Worm (Caenorhabditis elegans) whole organism, L3 larva: ENCODE measurements around the gene R11G10.4.

Experiments used
- R02D3.7 ChIP-seq: fragments of 150-350 bp; optimal IDR thresholded peaks from 2 replicates; lab custom pipeline; 2014; ENCODE audit warnings: missing biosample characterization, missing genetic modification characterization
- ZK546.5 ChIP-seq: sonication (generic microtip); optimal IDR thresholded peaks from 2 replicates; lab custom pipeline; 2017; ENCODE audit warnings: missing biosample characterization, missing genetic modification characterization
- aly-2 ChIP-seq: fragments of 150-350 bp; optimal IDR thresholded peaks from 2 replicates; lab custom pipeline; 2014; ENCODE audit warnings: missing biosample characterization, missing genetic modification characterization
- ama-1 ChIP-seq: fragments of 150-350 bp; optimal IDR thresholded peaks from 2 replicates; lab custom pipeline; 2018
- ceh-16 ChIP-seq: sonication (generic microtip); optimal IDR thresholded peaks from 2 replicates; lab custom pipeline; 2017; ENCODE audit warnings: missing biosample characterization, missing genetic modification characterization
- ceh-28 ChIP-seq: fragments of 150-350 bp; optimal IDR thresholded peaks from 2 replicates; lab custom pipeline; 2014; ENCODE audit warnings: missing biosample characterization, missing genetic modification reagents, missing genetic modification characterization
- ceh-82 ChIP-seq: fragments of 150-350 bp; optimal IDR thresholded peaks from 2 replicates; lab custom pipeline; 2014; ENCODE audit warnings: missing biosample characterization, missing genetic modification characterization
- ceh-9 ChIP-seq: sonication (generic microtip); optimal IDR thresholded peaks from 2 replicates; lab custom pipeline; 2018; ENCODE audit warnings: missing biosample characterization, missing genetic modification characterization
- daf-12 ChIP-seq: fragments of 150-350 bp; optimal IDR thresholded peaks from 2 replicates; lab custom pipeline; 2014; ENCODE audit warnings: missing biosample characterization, missing genetic modification reagents, missing genetic modification characterization
- egl-27 ChIP-seq: sonication (generic microtip); optimal IDR thresholded peaks from 4 replicates; lab custom pipeline; 2017; ENCODE audit warnings: missing biosample characterization, missing genetic modification reagents, missing genetic modification characterization
- egl-5 ChIP-seq: fragments of 150-350 bp; optimal IDR thresholded peaks from 2 replicates; lab custom pipeline; 2017; ENCODE audit warnings: missing biosample characterization, missing genetic modification reagents, missing genetic modification characterization, inconsistent platforms
- elt-1 ChIP-seq: fragments of 150-350 bp; optimal IDR thresholded peaks from 2 replicates; lab custom pipeline; 2014; ENCODE audit warnings: missing biosample characterization, missing genetic modification characterization
- elt-2 ChIP-seq: sonication (generic microtip); optimal IDR thresholded peaks from 2 replicates; lab custom pipeline; 2016; ENCODE audit warnings: missing genetic modification reagents, mild to moderate bottlenecking, missing genetic modification characterization, missing compliant biosample characterization
- elt-3 ChIP-seq, 3 experiments: fragments of 150-350 bp in 1 of 3; sonication (generic microtip) in 2 of 3; optimal IDR thresholded peaks; 2 replicates in 2 of 3; 4 replicates in 1 of 3; lab custom pipeline; 2014 to 2017; ENCODE audit warnings: missing biosample characterization in 3 of 3, missing genetic modification characterization in 3 of 3
- eor-1 ChIP-seq, 2 experiments: fragments of 150-350 bp; optimal IDR thresholded peaks; 2 replicates each; lab custom pipeline; 2014 to 2018; ENCODE audit warnings: missing biosample characterization in 2 of 2, missing genetic modification characterization in 2 of 2
- fkh-10 ChIP-seq: sonication (generic microtip); optimal IDR thresholded peaks from 2 replicates; lab custom pipeline; 2017; ENCODE audit warnings: missing biosample characterization, missing genetic modification reagents, missing genetic modification characterization
- fkh-2 ChIP-seq: fragments of 150-350 bp; optimal IDR thresholded peaks from 2 replicates; lab custom pipeline; 2014; ENCODE audit warnings: missing biosample characterization, missing genetic modification reagents, missing genetic modification characterization
- fos-1 ChIP-seq: fragments of 150-350 bp; optimal IDR thresholded peaks from 2 replicates; lab custom pipeline; 2014; ENCODE audit warnings: missing biosample characterization, missing genetic modification characterization
- hmg-11 ChIP-seq: sonication (generic microtip); optimal IDR thresholded peaks from 2 replicates; lab custom pipeline; 2016; ENCODE audit warnings: missing genetic modification characterization, missing compliant biosample characterization
- jun-1 ChIP-seq: fragments of 150-350 bp; optimal IDR thresholded peaks from 2 replicates; lab custom pipeline; 2014; ENCODE audit warnings: missing biosample characterization, missing genetic modification reagents, missing genetic modification characterization
- lin-15B ChIP-seq: fragments of 150-350 bp; optimal IDR thresholded peaks from 2 replicates; lab custom pipeline; 2014; ENCODE audit warnings: missing biosample characterization, missing genetic modification characterization
- lin-39 ChIP-seq: fragments of 150-350 bp; optimal IDR thresholded peaks from 2 replicates; lab custom pipeline; 2018; ENCODE audit warnings: missing biosample characterization, missing genetic modification reagents, missing genetic modification characterization
- lsy-12 ChIP-seq: sonication (generic microtip); optimal IDR thresholded peaks from 2 replicates; lab custom pipeline; 2016; ENCODE audit warnings: mild to moderate bottlenecking, missing genetic modification characterization, missing compliant biosample characterization
- mdl-1 ChIP-seq: fragments of 150-350 bp; optimal IDR thresholded peaks from 2 replicates; lab custom pipeline; 2014; ENCODE audit warnings: missing biosample characterization, missing genetic modification characterization
- mml-1 ChIP-seq: fragments of 150-350 bp; sonication (generic microtip); optimal IDR thresholded peaks from 3 replicates; lab custom pipeline; 2014; ENCODE audit warnings: missing biosample characterization, missing genetic modification characterization
- nfya-1 ChIP-seq: sonication (generic microtip); optimal IDR thresholded peaks from 2 replicates; lab custom pipeline; 2017; ENCODE audit warnings: missing genetic modification characterization, mild to moderate bottlenecking, missing compliant biosample characterization, antibody characterized with exemption, moderate library complexity; ENCODE audit not compliant: insufficient read depth
- nhr-11 ChIP-seq: fragments of 150-350 bp; optimal IDR thresholded peaks from 2 replicates; lab custom pipeline; 2014; ENCODE audit warnings: missing biosample characterization, missing genetic modification characterization
- nhr-12 ChIP-seq: fragments of 150-350 bp; optimal IDR thresholded peaks from 2 replicates; lab custom pipeline; 2014; ENCODE audit warnings: missing biosample characterization, missing genetic modification characterization
- nhr-23 ChIP-seq: fragments of 150-350 bp; optimal IDR thresholded peaks from 2 replicates; lab custom pipeline; 2014; ENCODE audit warnings: missing biosample characterization, missing genetic modification reagents, missing genetic modification characterization
- nhr-237 ChIP-seq: fragments of 150-350 bp; optimal IDR thresholded peaks from 2 replicates; lab custom pipeline; 2014; ENCODE audit warnings: missing biosample characterization, missing genetic modification characterization
- nhr-25 ChIP-seq: sonication (generic microtip); optimal IDR thresholded peaks from 2 replicates; lab custom pipeline; 2017; ENCODE audit warnings: missing biosample characterization, missing genetic modification characterization
- nhr-28 ChIP-seq: fragments of 150-350 bp; optimal IDR thresholded peaks from 2 replicates; lab custom pipeline; 2014; ENCODE audit warnings: missing biosample characterization, missing genetic modification characterization
- nhr-43 ChIP-seq: sonication (generic microtip); optimal IDR thresholded peaks from 2 replicates; lab custom pipeline; 2016; ENCODE audit warnings: mild to moderate bottlenecking, missing genetic modification characterization, missing compliant biosample characterization; ENCODE audit not compliant: poor library complexity, severe bottlenecking
- nhr-67 ChIP-seq: fragments of 150-350 bp; optimal IDR thresholded peaks from 2 replicates; lab custom pipeline; 2014; ENCODE audit warnings: missing biosample characterization, missing genetic modification characterization
- nhr-76 ChIP-seq: fragments of 150-350 bp; sonication (generic microtip); optimal IDR thresholded peaks from 5 replicates; lab custom pipeline; 2014; ENCODE audit warnings: missing biosample characterization, missing genetic modification characterization
- nhr-77 ChIP-seq: fragments of 150-350 bp; optimal IDR thresholded peaks from 2 replicates; lab custom pipeline; 2014; ENCODE audit warnings: missing biosample characterization, missing genetic modification characterization
- pha-4 ChIP-seq: fragments of 150-350 bp; optimal IDR thresholded peaks from 2 replicates; lab custom pipeline; 2014; ENCODE audit warnings: missing biosample characterization, missing genetic modification reagents, missing genetic modification characterization
- pqm-1 ChIP-seq: fragments of 150-350 bp; optimal IDR thresholded peaks from 2 replicates; lab custom pipeline; 2017; ENCODE audit warnings: missing biosample characterization, missing genetic modification characterization, inconsistent platforms
- sea-2 ChIP-seq: fragments of 150-350 bp; sonication (generic microtip); optimal IDR thresholded peaks from 4 replicates; lab custom pipeline; 2014; ENCODE audit warnings: missing biosample characterization, missing genetic modification reagents, missing genetic modification characterization
- snpc-4 ChIP-seq: fragments of 150-350 bp; optimal IDR thresholded peaks from 2 replicates; lab custom pipeline; 2014; ENCODE audit warnings: missing biosample characterization, missing genetic modification characterization
- tbx-2 ChIP-seq: sonication (generic microtip); optimal IDR thresholded peaks from 2 replicates; lab custom pipeline; 2016; ENCODE audit warnings: mild to moderate bottlenecking, missing genetic modification characterization, missing compliant biosample characterization
- unc-39 ChIP-seq: sonication (generic microtip); optimal IDR thresholded peaks from 4 replicates; lab custom pipeline; 2017; ENCODE audit warnings: missing biosample characterization, missing genetic modification characterization
- unc-62 ChIP-seq: fragments of 150-350 bp; sonication (generic microtip); optimal IDR thresholded peaks from 4 replicates; lab custom pipeline; 2014; ENCODE audit warnings: missing biosample characterization, missing genetic modification reagents, missing genetic modification characterization
- zag-1 ChIP-seq: fragments of 150-350 bp; optimal IDR thresholded peaks from 2 replicates; lab custom pipeline; 2014; ENCODE audit warnings: missing biosample characterization, missing genetic modification characterization
- ztf-11 ChIP-seq: fragments of 150-350 bp; optimal IDR thresholded peaks from 2 replicates; lab custom pipeline; 2014; ENCODE audit warnings: missing biosample characterization, missing genetic modification characterization
- ztf-4 ChIP-seq: fragments of 150-350 bp; optimal IDR thresholded peaks from 2 replicates; lab custom pipeline; 2014; ENCODE audit warnings: missing biosample characterization, missing genetic modification characterization

The R11G10.4 gene

ce11 chrV:13506321-13506720 lies at the start of gene R11G10.4:
R11G10.4 (plus strand) TSS chrV:13506621.
- TF ChIP-seq ZK546.5 (tag; lab: Kevin White, UChicago): no peak

DNA sequence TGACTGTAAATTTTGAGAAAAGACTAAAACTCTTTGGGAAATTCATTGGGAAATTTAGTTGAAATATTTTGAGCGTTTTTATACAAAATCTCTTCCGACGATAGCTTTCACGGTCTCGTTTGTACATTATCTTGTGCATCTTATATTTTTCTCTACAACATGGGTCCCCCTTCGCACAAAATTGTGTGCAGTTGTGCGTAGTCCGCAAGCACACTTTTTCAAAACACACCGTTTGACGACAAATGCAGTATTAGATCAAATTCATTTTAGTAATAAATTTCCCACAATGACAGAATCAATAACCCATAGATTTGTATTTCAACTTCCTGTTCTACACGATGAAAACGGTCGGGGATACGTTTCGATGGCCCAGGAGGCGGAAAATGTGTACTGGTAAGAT lies 48.6 kb upstream of the R11G10.4 start, which contains the start of gene F25H9.2:
Gene F25H9.2, plus strand, starts transcription at position 226 of the 400 bp plus-strand sequence.
- TF ChIP-seq nhr-237 (tag; lab: Kevin White, UChicago): no peak
- no peak for TF ChIP-seq ztf-11 (tag; lab: Kevin White, UChicago)
- no peak for TF ChIP-seq elt-1 (tag; lab: Kevin White, UChicago)
- peak; percentile 20 for TF ChIP-seq lin-15B
- TF ChIP-seq ceh-82 (tag; lab: Kevin White, UChicago): no peak
- no peak for TF ChIP-seq ztf-4 (tag; lab: Kevin White, UChicago)
- TF ChIP-seq nhr-25 (tag; lab: Kevin White, UChicago): no peak
- peak; percentile 39 for TF ChIP-seq hmg-11 (tag; lab: Kevin White, UChicago)
- TF ChIP-seq elt-2 (tag; lab: Kevin White, UChicago): peak; percentile 5
- TF ChIP-seq egl-27 (tag; lab: Kevin White, UChicago): no peak

DNA sequence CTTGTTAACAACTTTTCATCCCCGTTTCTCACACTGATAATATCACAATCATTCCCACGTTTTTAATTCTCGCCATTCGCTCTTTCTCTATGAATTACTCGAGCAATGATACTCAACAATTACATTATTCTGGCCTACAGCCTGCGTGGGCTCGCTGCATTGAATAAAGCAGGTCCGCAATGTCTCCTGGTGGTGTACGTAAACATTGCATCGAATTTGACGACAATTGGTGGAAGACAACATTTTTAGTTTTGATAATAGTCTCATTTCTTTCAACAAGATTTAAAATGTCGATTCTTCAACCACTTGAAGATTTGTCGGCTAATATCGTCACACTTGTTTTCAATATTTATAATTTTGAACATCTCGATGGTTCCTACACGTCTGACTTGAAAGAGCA lies 47.1 kb upstream of the R11G10.4 start, which contains the start of gene bath-39:
Gene bath-39, plus strand, starts transcription at position 137 of the 400 bp plus-strand sequence.
- TF ChIP-seq lin-15B (peak; percentile 12), lsy-12 (tag; lab: Kevin White, UChicago) (no peak), pha-4 (tag; lab: Kevin White, UChicago) (peak; percentile 27), ceh-28 (tag; lab: Kevin White, UChicago) (no peak), elt-2 (tag; lab: Kevin White, UChicago) (peak; percentile 1)

DNA sequence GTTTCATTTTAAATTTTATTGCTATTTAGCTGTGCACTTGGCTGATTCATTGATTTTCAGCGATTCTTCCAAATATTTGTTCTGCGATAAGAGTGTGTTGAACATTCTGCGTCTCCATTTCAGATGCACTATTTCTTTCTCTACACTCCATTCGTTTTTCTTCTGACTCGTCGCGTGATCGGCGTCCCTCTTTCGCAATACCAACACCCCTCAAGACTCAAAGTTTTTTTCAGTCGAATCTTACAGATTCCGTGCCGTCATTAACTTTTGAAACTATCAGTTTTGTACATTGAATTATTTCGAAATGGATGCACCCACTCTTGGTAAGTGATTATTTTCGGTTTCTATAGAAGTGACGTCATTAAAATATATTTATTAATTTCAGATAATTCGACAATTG lies 43.4 kb upstream of the R11G10.4 start, which contains the start of gene frm-10:
Gene frm-10, plus strand, starts transcription at position 234 of the 400 bp plus-strand sequence.
- no peak for TF ChIP-seq unc-62 (GFP tag; lab: Kevin White, UChicago)
- no peak for TF ChIP-seq fos-1 (tag; lab: Kevin White, UChicago)
- TF ChIP-seq egl-5: no peak
- peak; percentile 53 for TF ChIP-seq nhr-23 (tag; lab: Kevin White, UChicago)
- TF ChIP-seq daf-12 (tag; lab: Kevin White, UChicago): no peak
- no peak for TF ChIP-seq egl-27 (tag; lab: Kevin White, UChicago)
- TF ChIP-seq fkh-2 (tag; lab: Kevin White, UChicago): no peak
- TF ChIP-seq nhr-43 (tag; lab: Kevin White, UChicago): peak; percentile 12
- TF ChIP-seq pha-4 (tag; lab: Kevin White, UChicago): peak; percentile 87
- peak; percentile 67 for TF ChIP-seq nfya-1 (tag; lab: Kevin White, UChicago)
- no peak for TF ChIP-seq elt-1 (tag; lab: Kevin White, UChicago)
- no peak for TF ChIP-seq sea-2
- TF ChIP-seq nhr-67 (tag; lab: Kevin White, UChicago): no peak
- no peak for TF ChIP-seq nhr-77
- TF ChIP-seq ceh-16 (tag; lab: Kevin White, UChicago): no peak
- peak; percentile 51 for TF ChIP-seq snpc-4 (tag; lab: Kevin White, UChicago)
- TF ChIP-seq aly-2 (tag; lab: Kevin White, UChicago): no peak
- TF ChIP-seq ama-1 (lab: Kevin White, UChicago): no peak
- TF ChIP-seq tbx-2 (tag; lab: Kevin White, UChicago): no peak
- no peak for TF ChIP-seq unc-39 (tag; lab: Kevin White, UChicago)
- peak; percentile 100 for TF ChIP-seq pqm-1 (tag; lab: Kevin White, UChicago)
- no peak for TF ChIP-seq fkh-10
- no peak for TF ChIP-seq mml-1 (tag; lab: Kevin White, UChicago)
- no peak for TF ChIP-seq mdl-1
- TF ChIP-seq ceh-9 (tag; lab: Kevin White, UChicago): no peak
- peak; percentile 68 for TF ChIP-seq ceh-28 (tag; lab: Kevin White, UChicago)
- TF ChIP-seq ceh-82 (tag; lab: Kevin White, UChicago): no peak
- peak; percentile 45 for TF ChIP-seq lin-39
- TF ChIP-seq nhr-25 (tag; lab: Kevin White, UChicago): peak; percentile 36
- no peak for TF ChIP-seq ZK546.5 (tag; lab: Kevin White, UChicago)
- TF ChIP-seq jun-1 (tag; lab: Kevin White, UChicago): peak; percentile 28
- no peak for TF ChIP-seq nhr-76 (tag; lab: Kevin White, UChicago)
- TF ChIP-seq lin-15B: peak; percentile 53
- TF ChIP-seq hmg-11 (tag; lab: Kevin White, UChicago): peak; percentile 90
- TF ChIP-seq ztf-11 (tag; lab: Kevin White, UChicago): no peak
- peak; percentile 9 for TF ChIP-seq lsy-12 (tag; lab: Kevin White, UChicago)
- peak; percentile 31 for TF ChIP-seq nhr-11 (tag; lab: Kevin White, UChicago)
- no peak for TF ChIP-seq nhr-12 (tag; lab: Kevin White, UChicago)
- no peak for TF ChIP-seq nhr-237 (tag; lab: Kevin White, UChicago)
- TF ChIP-seq zag-1 (tag; lab: Kevin White, UChicago): no peak
- no peak for TF ChIP-seq nhr-28 (tag; lab: Kevin White, UChicago)
- TF ChIP-seq elt-3 (tag; optimal IDR thresholded peaks at IDR 0.05; lab: Kevin White, UChicago): no peak
- no peak for TF ChIP-seq R02D3.7 (tag; lab: Kevin White, UChicago)
- TF ChIP-seq eor-1 (tag; optimal IDR thresholded peaks at IDR 0.05; lab: Kevin White, UChicago): no peak
